Worm (Caenorhabditis elegans) whole organism, L4 larva: Measurements from ENCODE around the gene Y69A2AR.47.

ENCODE experiments used
- R02D3.7 ChIP-seq: fragments of 150-350 bp; sonication (generic microtip); optimal IDR thresholded peaks from 3 replicates; lab custom pipeline; 2014; ENCODE audit warnings: missing biosample characterization, missing genetic modification characterization
- Y48G9A.11 ChIP-seq: fragments of 200-800 bp; sonication (Bioruptor generic); IDR thresholded peaks from 2 replicates; pipeline ENCODE4 v1.3.6; 2022; ENCODE audit warnings: missing genetic modification reagents, missing genetic modification characterization, missing compliant biosample characterization
- aha-1 ChIP-seq: fragments of 150-350 bp; peaks from one replicate; lab custom pipeline; 2014; ENCODE audit warnings: missing biosample characterization, missing genetic modification characterization
- arid-1 ChIP-seq: fragments of 200-800 bp; sonication (Bioruptor generic); conservative IDR thresholded peaks from 2 replicates; pipeline ENCODE4 v1.3.6; 2022; ENCODE audit warnings: missing genetic modification reagents, missing genetic modification characterization, missing compliant biosample characterization
- ceh-32 ChIP-seq: sonication (generic microtip); optimal IDR thresholded peaks from 2 replicates; lab custom pipeline; 2016; ENCODE audit warnings: mild to moderate bottlenecking, missing genetic modification characterization, missing compliant biosample characterization; ENCODE audit not compliant: poor library complexity
- ceh-62 ChIP-seq: sonication (generic microtip); optimal IDR thresholded peaks from 2 replicates; lab custom pipeline; 2017; ENCODE audit warnings: missing biosample characterization, missing genetic modification characterization
- ctbp-1 ChIP-seq: fragments of 200-800 bp; sonication (Bioruptor generic); IDR thresholded peaks from 2 replicates; pipeline ENCODE4 v1.3.6; 2022; ENCODE audit warnings: missing genetic modification reagents, missing genetic modification characterization, missing compliant biosample characterization
- daf-8 ChIP-seq: fragments of 200-800 bp; sonication (Bioruptor generic); IDR thresholded peaks from 2 replicates; pipeline ENCODE4 v1.3.6; 2022; ENCODE audit warnings: missing genetic modification characterization, missing compliant biosample characterization
- dmd-6 ChIP-seq: fragments of 200-800 bp; sonication (Bioruptor generic); IDR thresholded peaks from 2 replicates; pipeline ENCODE4 v1.3.6; 2022; ENCODE audit warnings: missing genetic modification reagents, missing genetic modification characterization, missing compliant biosample characterization
- dmd-9 ChIP-seq: fragments of 200-800 bp; sonication (Bioruptor generic); IDR thresholded peaks from 2 replicates; pipeline ENCODE4 v1.3.6; 2022; ENCODE audit warnings: missing genetic modification reagents, missing genetic modification characterization, missing compliant biosample characterization
- duxl-1 ChIP-seq: sonication (generic microtip); optimal IDR thresholded peaks from 2 replicates; lab custom pipeline; 2016; ENCODE audit warnings: mild to moderate bottlenecking, missing genetic modification characterization, moderate library complexity, missing compliant biosample characterization; ENCODE audit not compliant: poor library complexity
- dve-1 ChIP-seq: sonication (generic microtip); optimal IDR thresholded peaks from 2 replicates; lab custom pipeline; 2017; ENCODE audit warnings: antibody characterized with exemption, mild to moderate bottlenecking, missing genetic modification characterization, missing compliant biosample characterization; ENCODE audit not compliant: insufficient read depth
- gei-8 ChIP-seq: fragments of 200-800 bp; sonication (Bioruptor generic); optimal IDR thresholded peaks from 2 replicates; lab custom pipeline; 2018; ENCODE audit warnings: mild to moderate bottlenecking, missing genetic modification characterization, missing compliant biosample characterization
- hlh-30 ChIP-seq: sonication (generic microtip); optimal IDR thresholded peaks from 2 replicates; lab custom pipeline; 2017; ENCODE audit warnings: antibody characterized with exemption, mild to moderate bottlenecking, missing genetic modification characterization, missing compliant biosample characterization; ENCODE audit not compliant: insufficient read depth
- lin-1 ChIP-seq: fragments of 200-800 bp; sonication (Bioruptor generic); IDR thresholded peaks from 2 replicates; pipeline ENCODE4 v1.3.6; 2022; ENCODE audit warnings: missing genetic modification reagents, missing genetic modification characterization, missing compliant biosample characterization
- lin-13 ChIP-seq: fragments of 150-350 bp; optimal IDR thresholded peaks from 2 replicates; lab custom pipeline; 2014; ENCODE audit warnings: missing biosample characterization, missing genetic modification reagents, missing genetic modification characterization
- lin-15B ChIP-seq: fragments of 150-350 bp; sonication (generic microtip); optimal IDR thresholded peaks from 3 replicates; lab custom pipeline; 2014; ENCODE audit warnings: missing biosample characterization, missing genetic modification characterization
- lin-29 ChIP-seq: fragments of 200-800 bp; sonication (Bioruptor generic); IDR thresholded peaks from 2 replicates; pipeline ENCODE4 v1.3.6; 2022; ENCODE audit warnings: missing genetic modification reagents, missing genetic modification characterization, missing compliant biosample characterization
- lsy-2 ChIP-seq, 2 experiments: fragments of 150-350 bp in 1 of 2; sonication (generic microtip) in 1 of 2; optimal IDR thresholded peaks; 2 replicates each; lab custom pipeline; 2014 to 2017; ENCODE audit warnings: missing biosample characterization in 2 of 2, missing genetic modification characterization in 2 of 2
- madf-9 ChIP-seq: fragments of 200-800 bp; sonication (Bioruptor generic); conservative IDR thresholded peaks from 2 replicates; pipeline ENCODE4 v1.3.6; 2022; ENCODE audit warnings: missing genetic modification reagents, missing genetic modification characterization, missing compliant biosample characterization
- mdt-29 ChIP-seq: fragments of 200-800 bp; sonication (Bioruptor generic); IDR thresholded peaks from 2 replicates; pipeline ENCODE4 v1.3.6; 2022; ENCODE audit warnings: missing genetic modification reagents, missing genetic modification characterization, missing compliant biosample characterization
- mes-2 ChIP-seq: sonication (generic microtip); optimal IDR thresholded peaks from 2 replicates; lab custom pipeline; 2016; ENCODE audit warnings: missing genotype, mild to moderate bottlenecking, missing genetic modification characterization, missing compliant biosample characterization; ENCODE audit not compliant: poor library complexity, severe bottlenecking
- nhr-111 ChIP-seq: fragments of 200-800 bp; sonication (Bioruptor generic); optimal IDR thresholded peaks from 2 replicates; lab custom pipeline; 2018; ENCODE audit warnings: mild to moderate bottlenecking, missing genetic modification characterization, missing compliant biosample characterization
- nhr-25 ChIP-seq: sonication (generic microtip); optimal IDR thresholded peaks from 2 replicates; lab custom pipeline; 2017; ENCODE audit warnings: missing genetic modification characterization, mild to moderate bottlenecking, missing compliant biosample characterization, antibody characterized with exemption, moderate library complexity, borderline replicate concordance; ENCODE audit not compliant: insufficient read depth
- nhr-28 ChIP-seq: fragments of 150-350 bp; optimal IDR thresholded peaks from 2 replicates; lab custom pipeline; 2014; ENCODE audit warnings: missing biosample characterization, missing genetic modification characterization
- nhr-42 ChIP-seq: fragments of 200-800 bp; sonication (Bioruptor generic); IDR thresholded peaks from 2 replicates; pipeline ENCODE4 v1.3.6; 2022; ENCODE audit warnings: missing genetic modification characterization, missing compliant biosample characterization
- nhr-48 ChIP-seq: sonication (generic microtip); optimal IDR thresholded peaks from 2 replicates; lab custom pipeline; 2016; ENCODE audit warnings: mild to moderate bottlenecking, missing genetic modification characterization, missing compliant biosample characterization
- nhr-6 ChIP-seq: fragments of 150-350 bp; optimal IDR thresholded peaks from 2 replicates; lab custom pipeline; 2014; ENCODE audit warnings: missing biosample characterization, missing genetic modification characterization
- nhr-76 ChIP-seq: fragments of 150-350 bp; optimal IDR thresholded peaks from 2 replicates; lab custom pipeline; 2014; ENCODE audit warnings: missing biosample characterization, missing genetic modification characterization
- pqm-1 ChIP-seq: sonication (generic microtip); optimal IDR thresholded peaks from 2 replicates; lab custom pipeline; 2017; ENCODE audit warnings: missing biosample characterization, missing genetic modification characterization
- rbr-2 ChIP-seq: sonication (generic microtip); optimal IDR thresholded peaks from 2 replicates; lab custom pipeline; 2016; ENCODE audit warnings: missing genotype, missing genetic modification characterization, missing compliant biosample characterization
- sdz-12 ChIP-seq: fragments of 200-800 bp; sonication (Bioruptor generic); optimal IDR thresholded peaks from 2 replicates; lab custom pipeline; 2018; ENCODE audit warnings: mild to moderate bottlenecking, missing genetic modification characterization, missing compliant biosample characterization
- set-16 ChIP-seq: fragments of 200-800 bp; sonication (Bioruptor generic); IDR thresholded peaks from 2 replicates; pipeline ENCODE4 v1.3.6; 2022; ENCODE audit warnings: missing genetic modification reagents, missing genetic modification characterization, missing compliant biosample characterization
- unc-39 ChIP-seq: sonication (generic microtip); optimal IDR thresholded peaks from 2 replicates; lab custom pipeline; 2017; ENCODE audit warnings: missing biosample characterization, missing genetic modification characterization
- zag-1 ChIP-seq: fragments of 150-350 bp; optimal IDR thresholded peaks from 2 replicates; lab custom pipeline; 2014; ENCODE audit warnings: missing biosample characterization, missing genetic modification characterization
- zip-2 ChIP-seq: fragments of 150-350 bp; optimal IDR thresholded peaks from 2 replicates; lab custom pipeline; 2014; ENCODE audit warnings: missing biosample characterization, missing genetic modification characterization
- ztf-11 ChIP-seq: fragments of 150-350 bp; optimal IDR thresholded peaks from 2 replicates; lab custom pipeline; 2014; ENCODE audit warnings: missing biosample characterization, missing genetic modification characterization
- ztf-7 ChIP-seq: fragments of 150-350 bp; optimal IDR thresholded peaks from 2 replicates; lab custom pipeline; 2014; ENCODE audit warnings: missing biosample characterization, missing genetic modification characterization

Gene Y69A2AR.47

ce11 chrIV:2599634-2600033 lies 2.1 kb downstream of the Y69A2AR.47 start (continued):
- TF ChIP-seq lin-15B (tag; lab: Kevin White, UChicago) (no peak), ceh-32 (tag; lab: Kevin White, UChicago) (no peak), dmd-6 (GFP tag; lab: Robert Waterston, UW) (peak; percentile 79), nhr-6 (tag; lab: Kevin White, UChicago) (peak; percentile 48), zip-2 (tag; lab: Kevin White, UChicago) (no peak), ceh-62 (no peak), Y48G9A.11 (GFP tag; lab: Robert Waterston, UW) (no peak), nhr-48 (tag; lab: Kevin White, UChicago) (peak; percentile 67), ctbp-1 (GFP tag; lab: Robert Waterston, UW) (no peak), ztf-7 (tag; lab: Kevin White, UChicago) (no peak), nhr-42 (GFP tag; lab: Robert Waterston, UW) (peak; percentile 57; the same call in 1 of the 2 replicates), nhr-28 (peak; percentile 78), nhr-25 (tag; lab: Kevin White, UChicago) (peak; percentile 51), aha-1 (peak; percentile 49), zag-1 (no peak), arid-1 (GFP tag; lab: Robert Waterston, UW) (0 out of 2 replicates have a peak, but pooled peaks have one; percentile 26), dve-1 (peak; percentile 91), lin-13 (GFP tag; lab: Kevin White, UChicago) (peak; percentile 69), daf-8 (GFP tag; lab: Robert Waterston, UW) (no peak), rbr-2 (tag; lab: Kevin White, UChicago) (peak; percentile 67), lsy-2 (tag; optimal IDR thresholded peaks at IDR 0.05; lab: Kevin White, UChicago) (peak; percentile 58 to 88), lin-1 (GFP tag; lab: Robert Waterston, UW) (0 out of 2 replicates have a peak, but pooled peaks have one; percentile 16), unc-39 (no peak), mdt-29 (GFP tag; lab: Robert Waterston, UW) (no peak), hlh-30 (tag; lab: Kevin White, UChicago) (peak; percentile 99), set-16 (GFP tag; lab: Robert Waterston, UW) (peak; percentile 40; the same call in 1 of the 2 replicates), sdz-12 (GFP tag; lab: Kevin White, UChicago) (no peak), gei-8 (GFP tag; lab: Kevin White, UChicago) (no peak), nhr-111 (GFP tag; lab: Kevin White, UChicago) (no peak), duxl-1 (tag; lab: Kevin White, UChicago) (peak; percentile 42), lin-29 (peak; percentile 23; the same call in 1 of the 2 replicates), nhr-76 (no peak), R02D3.7 (no peak), dmd-9 (GFP tag; lab: Robert Waterston, UW) (no peak), pqm-1 (tag; lab: Kevin White, UChicago) (peak; percentile 35), madf-9 (GFP tag; lab: Robert Waterston, UW) (no peak), mes-2 (tag; lab: Kevin White, UChicago) (peak; percentile 73)

ce11 chrIV:2600841-2601240 lies 3.3 kb downstream of the Y69A2AR.47 start, which contains the start of gene epg-9:
Gene epg-9 (plus strand): TSS chrIV:2601141.
- TF ChIP-seq ztf-11 (tag; lab: Kevin White, UChicago) (no peak), ztf-7 (tag; lab: Kevin White, UChicago) (no peak)
